Worm (Caenorhabditis elegans) whole organism, late embryonic: Measurements from ENCODE around the gene nlp-48.

Experiments used
- C38D4.7 ChIP-seq: fragments of 200-800 bp; sonication (Bioruptor generic); optimal IDR thresholded peaks from 2 replicates; lab custom pipeline; 2018; ENCODE audit warnings: mild to moderate bottlenecking, missing genetic modification characterization, moderate library complexity, missing compliant biosample characterization
- F13H6.1 ChIP-seq: sonication (generic microtip); optimal IDR thresholded peaks from 2 replicates; lab custom pipeline; 2016; ENCODE audit warnings: missing genetic modification characterization, missing compliant biosample characterization
- K02D7.2 ChIP-seq: sonication (generic microtip); optimal IDR thresholded peaks from 2 replicates; lab custom pipeline; 2017; ENCODE audit warnings: mild to moderate bottlenecking, missing genetic modification characterization, missing compliant biosample characterization
- T23F11.4 ChIP-seq: fragments of 200-800 bp; sonication (Bioruptor generic); optimal IDR thresholded peaks from 2 replicates; lab custom pipeline; 2018; ENCODE audit warnings: mild to moderate bottlenecking, missing genetic modification characterization, missing compliant biosample characterization
- Y22D7AL.16 ChIP-seq: sonication (generic microtip); optimal IDR thresholded peaks from 2 replicates; lab custom pipeline; 2016; ENCODE audit warnings: missing genetic modification characterization, missing compliant biosample characterization
- ceh-14 ChIP-seq: sonication (generic microtip); optimal IDR thresholded peaks from 2 replicates; lab custom pipeline; 2016; ENCODE audit warnings: missing genotype, missing genetic modification characterization, missing compliant biosample characterization
- ceh-18 ChIP-seq: sonication (generic microtip); optimal IDR thresholded peaks from 2 replicates; lab custom pipeline; 2016; ENCODE audit warnings: missing genetic modification characterization, missing compliant biosample characterization
- ceh-19 ChIP-seq: fragments of 200-800 bp; sonication (Bioruptor generic); optimal IDR thresholded peaks from 2 replicates; lab custom pipeline; 2018; ENCODE audit warnings: mild to moderate bottlenecking, missing genetic modification characterization, missing compliant biosample characterization
- ceh-2 ChIP-seq: sonication (generic microtip); optimal IDR thresholded peaks from 2 replicates; lab custom pipeline; 2016; ENCODE audit warnings: missing genotype, missing genetic modification characterization, missing compliant biosample characterization
- ceh-22 ChIP-seq: sonication (generic microtip); optimal IDR thresholded peaks from 2 replicates; lab custom pipeline; 2017; ENCODE audit warnings: missing biosample characterization, missing genetic modification characterization
- ceh-24 ChIP-seq: sonication (generic microtip); optimal IDR thresholded peaks from 2 replicates; lab custom pipeline; 2016; ENCODE audit warnings: mild to moderate bottlenecking, missing genetic modification characterization, missing compliant biosample characterization
- ceh-34 ChIP-seq: sonication (generic microtip); optimal IDR thresholded peaks from 2 replicates; lab custom pipeline; 2016; ENCODE audit warnings: mild to moderate bottlenecking, missing genetic modification characterization, missing compliant biosample characterization
- ceh-45 ChIP-seq: fragments of 200-800 bp; sonication (Bioruptor generic); IDR thresholded peaks from 2 replicates; pipeline ENCODE4 v1.3.6; 2022; ENCODE audit warnings: missing genetic modification reagents, missing genetic modification characterization, missing compliant biosample characterization
- ceh-48 ChIP-seq: sonication (generic microtip); optimal IDR thresholded peaks from 2 replicates; lab custom pipeline; 2016; ENCODE audit warnings: missing genetic modification characterization, inconsistent platforms, missing compliant biosample characterization
- ceh-9 ChIP-seq: sonication (generic microtip); optimal IDR thresholded peaks from 2 replicates; lab custom pipeline; 2016; ENCODE audit warnings: mild to moderate bottlenecking, missing genetic modification characterization, inconsistent platforms, missing compliant biosample characterization
- che-1 ChIP-seq: sonication (generic microtip); optimal IDR thresholded peaks from 2 replicates; lab custom pipeline; 2016; ENCODE audit warnings: mild to moderate bottlenecking, missing genetic modification characterization, missing compliant biosample characterization
- dmd-4 ChIP-seq: sonication (generic microtip); optimal IDR thresholded peaks from 2 replicates; lab custom pipeline; 2016; ENCODE audit warnings: borderline replicate concordance, missing genetic modification characterization, missing compliant biosample characterization
- dve-1 ChIP-seq: sonication (generic microtip); optimal IDR thresholded peaks from 2 replicates; lab custom pipeline; 2017; ENCODE audit warnings: antibody characterized with exemption, mild to moderate bottlenecking, missing genetic modification characterization, missing compliant biosample characterization
- elt-2 ChIP-seq: sonication (generic microtip); optimal IDR thresholded peaks from 2 replicates; lab custom pipeline; 2016; ENCODE audit warnings: missing genetic modification reagents, missing genetic modification characterization, missing compliant biosample characterization
- fax-1 ChIP-seq: sonication (generic microtip); optimal IDR thresholded peaks from 2 replicates; lab custom pipeline; 2016; ENCODE audit warnings: missing genotype, missing genetic modification characterization, missing compliant biosample characterization
- hlh-13 ChIP-seq: fragments of 200-800 bp; sonication (Bioruptor generic); optimal IDR thresholded peaks from 2 replicates; lab custom pipeline; 2018; ENCODE audit warnings: mild to moderate bottlenecking, missing genetic modification characterization, missing compliant biosample characterization
- hlh-15 ChIP-seq: sonication (generic microtip); optimal IDR thresholded peaks from 2 replicates; lab custom pipeline; 2016; ENCODE audit warnings: missing genetic modification characterization, missing compliant biosample characterization
- lim-6 ChIP-seq: sonication (generic microtip); optimal IDR thresholded peaks from 2 replicates; lab custom pipeline; 2016; ENCODE audit warnings: missing genetic modification characterization, missing compliant biosample characterization
- madf-2 ChIP-seq: sonication (generic microtip); optimal IDR thresholded peaks from 2 replicates; lab custom pipeline; 2017; ENCODE audit warnings: missing genetic modification characterization, missing compliant biosample characterization
- nhr-11 ChIP-seq: fragments of 150-350 bp; optimal IDR thresholded peaks from 2 replicates; lab custom pipeline; 2014; ENCODE audit warnings: missing biosample characterization, missing genetic modification characterization
- nhr-232 ChIP-seq: sonication (generic microtip); optimal IDR thresholded peaks from 2 replicates; lab custom pipeline; 2016; ENCODE audit warnings: missing genetic modification characterization, missing compliant biosample characterization
- pag-3 ChIP-seq: sonication (generic microtip); optimal IDR thresholded peaks from 2 replicates; lab custom pipeline; 2016; ENCODE audit warnings: missing compliant biosample characterization, missing genetic modification characterization, borderline replicate concordance
- pat-9 ChIP-seq: fragments of 200-800 bp; sonication (Bioruptor generic); optimal IDR thresholded peaks from 2 replicates; lab custom pipeline; 2018; ENCODE audit warnings: mild to moderate bottlenecking, missing genetic modification characterization, moderate library complexity, missing compliant biosample characterization
- pax-1 ChIP-seq: fragments of 150-350 bp; optimal IDR thresholded peaks from 2 replicates; lab custom pipeline; 2014; ENCODE audit warnings: missing biosample characterization, missing genetic modification characterization
- pha-4 ChIP-seq: fragments of 150-350 bp; optimal IDR thresholded peaks from 2 replicates; lab custom pipeline; 2018; ENCODE audit warnings: missing biosample characterization, missing genetic modification reagents, missing genetic modification characterization
- pqm-1 ChIP-seq: sonication (generic microtip); optimal IDR thresholded peaks from 2 replicates; lab custom pipeline; 2016; ENCODE audit warnings: missing genetic modification characterization, missing compliant biosample characterization
- ref-2 ChIP-seq: sonication (generic microtip); optimal IDR thresholded peaks from 2 replicates; lab custom pipeline; 2016; ENCODE audit warnings: missing genetic modification characterization, missing compliant biosample characterization
- rnt-1 ChIP-seq: sonication (generic microtip); optimal IDR thresholded peaks from 2 replicates; lab custom pipeline; 2016; ENCODE audit warnings: missing genetic modification characterization, missing compliant biosample characterization
- sox-2 ChIP-seq: fragments of 200-800 bp; sonication (Bioruptor generic); IDR thresholded peaks from 2 replicates; pipeline ENCODE4 v1.3.6; 2022; ENCODE audit warnings: missing genetic modification reagents, missing genetic modification characterization, missing compliant biosample characterization
- ttx-3 ChIP-seq: sonication (generic microtip); optimal IDR thresholded peaks from 2 replicates; lab custom pipeline; 2016; ENCODE audit warnings: missing genetic modification reagents, missing genetic modification characterization, missing compliant biosample characterization
- unc-3 ChIP-seq, 2 experiments: fragments of 200-800 bp in 1 of 2; sonication (Bioruptor generic) in 1 of 2; sonication (generic microtip) in 1 of 2; conservative IDR thresholded peaks in 1 of 2; optimal IDR thresholded peaks in 1 of 2; 2 replicates each; pipeline versions ENCODE4 v1.3.6 to Lab custom; 2016 to 2022; ENCODE audit warnings: missing compliant biosample characterization in 2 of 2, missing genetic modification characterization in 2 of 2, missing genetic modification reagents in 1 of 2
- unc-42 ChIP-seq: sonication (generic microtip); optimal IDR thresholded peaks from 2 replicates; lab custom pipeline; 2016; ENCODE audit warnings: missing genotype, missing genetic modification characterization, missing compliant biosample characterization
- unc-86 ChIP-seq: sonication (generic microtip); optimal IDR thresholded peaks from 2 replicates; lab custom pipeline; 2016; ENCODE audit warnings: missing genetic modification characterization, missing compliant biosample characterization

The nlp-48 gene

DNA sequence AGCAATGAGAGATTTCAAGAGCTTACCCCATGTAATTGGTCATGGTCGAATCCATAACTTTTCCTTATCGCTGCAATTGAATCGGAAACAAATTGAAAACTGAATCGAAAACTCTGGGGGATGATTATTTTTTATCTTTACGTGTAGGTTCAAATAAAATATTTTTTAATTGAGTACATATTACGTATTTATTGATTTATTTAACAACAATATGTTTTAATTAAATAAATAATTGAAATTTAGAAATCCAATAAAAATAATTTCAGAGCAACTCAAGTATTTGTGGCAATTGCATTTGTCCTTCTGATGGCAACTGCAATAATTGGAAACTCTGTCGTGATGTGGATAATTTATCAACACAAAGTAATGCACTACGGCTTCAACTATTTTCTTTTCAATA lies 15.4 kb downstream of the nlp-48 start, which contains the start of gene C38C10.3:
Gene C38C10.3 (minus strand): TSS at position 101 of the 400 bp plus-strand sequence.
- no peak for TF ChIP-seq K02D7.2

DNA sequence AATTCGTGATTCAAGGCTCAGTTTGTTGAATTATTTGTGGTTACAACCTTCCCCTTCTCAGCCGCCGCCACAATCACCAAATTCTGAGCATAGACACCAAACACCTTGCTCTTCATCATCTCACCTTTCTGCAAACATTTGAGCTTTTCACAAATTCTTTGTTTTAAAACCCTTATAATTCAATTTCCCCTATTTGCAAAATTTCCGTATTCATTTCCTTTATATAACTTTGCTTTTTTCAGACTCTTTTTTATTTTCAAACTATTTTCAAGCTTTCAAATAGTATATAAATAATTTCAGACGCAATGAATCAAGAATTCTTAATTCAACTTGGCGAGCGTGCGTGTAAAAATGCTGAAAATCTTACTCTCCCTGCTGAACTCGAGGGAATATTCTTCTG lies 17.4 kb downstream of the nlp-48 start, which contains the start of gene tkr-1:
Gene tkr-1 (plus strand): TSS at position 301 of the 400 bp plus-strand sequence.
- TF ChIP-seq rnt-1 (no peak), ceh-18 (tag; lab: Kevin White, UChicago) (no peak), hlh-15 (no peak), ttx-3 (tag; lab: Kevin White, UChicago) (no peak), unc-86 (tag; lab: Kevin White, UChicago) (no peak), F13H6.1 (tag; lab: Kevin White, UChicago) (no peak), unc-3 (GFP tag; conservative IDR thresholded peaks at IDR 0.05; lab: Robert Waterston, UW) (no peak), unc-3 (tag; optimal IDR thresholded peaks at IDR 0.05; lab: Kevin White, UChicago) (no peak), lim-6 (tag; lab: Kevin White, UChicago) (no peak), K02D7.2 (no peak), ceh-45 (GFP tag; lab: Robert Waterston, UW) (no peak), ref-2 (no peak), sox-2 (GFP tag; lab: Robert Waterston, UW) (no peak)
- TF ChIP-seq, all 69 proteins: peak for 0

DNA sequence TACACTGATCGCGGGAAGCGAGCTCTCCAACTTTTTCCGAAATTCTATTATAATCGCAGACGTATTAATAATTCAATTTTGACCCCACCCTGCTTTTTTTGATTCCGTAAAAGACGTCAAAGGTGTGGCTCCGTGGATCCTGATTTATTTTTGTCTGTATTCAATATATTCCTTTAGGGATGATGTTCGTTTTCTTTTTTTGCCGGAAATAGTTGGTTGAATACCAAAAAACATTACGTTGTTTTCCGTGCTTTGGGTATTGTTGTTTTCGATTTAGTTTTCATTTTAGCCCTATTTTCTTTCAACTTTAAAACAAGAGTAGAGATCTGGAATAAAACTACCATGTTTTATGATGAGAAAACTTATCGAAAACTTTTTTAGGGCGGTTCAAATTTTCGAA lies 24.2 kb downstream of the nlp-48 start:
- no peak for TF ChIP-seq Y22D7AL.16 (tag; lab: Kevin White, UChicago)
- no peak for TF ChIP-seq ceh-19 (GFP tag; lab: Kevin White, UChicago)
- no peak for TF ChIP-seq rnt-1
- TF ChIP-seq nhr-11 (tag; lab: Kevin White, UChicago) = no peak
- TF ChIP-seq ceh-22 (tag; lab: Kevin White, UChicago) = no peak
- no peak for TF ChIP-seq ceh-24 (tag; lab: Kevin White, UChicago)
- no peak for TF ChIP-seq ceh-2 (tag; lab: Kevin White, UChicago)
- TF ChIP-seq ceh-48 (tag; lab: Kevin White, UChicago) = no peak
- no peak for TF ChIP-seq pha-4
- TF ChIP-seq elt-2 = no peak
- no peak for TF ChIP-seq dve-1
- no peak for TF ChIP-seq unc-42
- TF ChIP-seq C38D4.7 (GFP tag; lab: Kevin White, UChicago) = no peak
- no peak for TF ChIP-seq fax-1
- no peak for TF ChIP-seq hlh-13 (GFP tag; lab: Kevin White, UChicago)
- TF ChIP-seq unc-86 (tag; lab: Kevin White, UChicago) = no peak
- TF ChIP-seq pqm-1 (tag; lab: Kevin White, UChicago) = no peak
- no peak for TF ChIP-seq madf-2
- TF ChIP-seq, all 69 proteins: peak for 0

DNA sequence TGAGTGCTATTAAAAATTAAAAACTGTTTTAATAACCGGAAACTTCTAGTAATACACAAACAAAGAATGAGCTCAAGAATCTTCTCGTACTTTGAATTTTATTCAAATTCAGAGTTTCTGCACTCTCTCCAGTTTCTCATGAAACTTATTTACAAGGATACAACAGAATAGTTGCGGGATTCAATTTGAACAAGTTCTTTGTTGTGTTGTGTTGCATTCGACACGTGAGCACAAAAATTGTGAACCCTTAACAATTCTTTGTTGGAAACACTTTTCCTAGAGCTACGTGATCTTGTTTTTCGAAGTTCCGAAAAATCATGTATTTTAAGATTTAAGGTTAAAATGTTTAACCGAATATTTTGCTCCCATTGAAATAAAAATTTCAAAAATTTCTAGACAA lies 27.2 kb downstream of the nlp-48 start:
- no peak for TF ChIP-seq elt-2
- no peak for TF ChIP-seq pax-1 (tag; lab: Kevin White, UChicago)
- TF ChIP-seq ref-2 = no peak
- TF ChIP-seq ttx-3 (tag; lab: Kevin White, UChicago) = no peak
- TF ChIP-seq nhr-232 = no peak
- no peak for TF ChIP-seq pat-9
- no peak for TF ChIP-seq ceh-2 (tag; lab: Kevin White, UChicago)
- no peak for TF ChIP-seq hlh-15
- TF ChIP-seq madf-2 = no peak
- TF ChIP-seq che-1 = no peak
- no peak for TF ChIP-seq ceh-24 (tag; lab: Kevin White, UChicago)
- no peak for TF ChIP-seq ceh-34 (tag; lab: Kevin White, UChicago)
- no peak for TF ChIP-seq ceh-14 (tag; lab: Kevin White, UChicago)
- TF ChIP-seq unc-3 (GFP tag; conservative IDR thresholded peaks at IDR 0.05; lab: Robert Waterston, UW) = no peak
- TF ChIP-seq unc-3 (tag; optimal IDR thresholded peaks at IDR 0.05; lab: Kevin White, UChicago) = no peak
- no peak for TF ChIP-seq dmd-4 (tag; lab: Kevin White, UChicago)

DNA sequence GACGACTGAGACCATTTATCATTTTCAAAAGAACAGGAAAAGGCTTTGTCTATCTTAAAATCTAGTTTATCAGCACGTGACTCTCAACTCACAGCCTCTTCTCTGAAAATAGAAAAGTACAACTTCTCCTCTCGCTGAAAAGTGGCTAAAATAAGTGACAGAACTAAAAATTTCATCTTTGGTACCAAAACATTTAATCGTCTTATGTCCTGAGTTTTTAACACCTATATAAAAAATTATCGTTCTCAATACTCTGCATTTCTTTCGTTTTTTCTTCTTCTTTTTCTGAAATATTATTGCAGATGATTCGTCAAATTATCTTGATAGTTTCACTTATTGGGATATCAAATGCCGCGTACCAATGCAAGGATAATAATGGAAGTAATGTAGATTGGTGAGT lies 34.0 kb downstream of the nlp-48 start, which contains the start of gene crn-6:
Gene crn-6 (plus strand): TSS at position 301 of the 400 bp plus-strand sequence.
- TF ChIP-seq hlh-13 (GFP tag; lab: Kevin White, UChicago) (no peak), ceh-9 (tag; lab: Kevin White, UChicago) (no peak), ceh-2 (tag; lab: Kevin White, UChicago) (no peak), T23F11.4 (GFP tag; lab: Kevin White, UChicago) (no peak), pag-3 (tag; lab: Kevin White, UChicago) (no peak)
- TF ChIP-seq, all 69 proteins: peak for 0
